Worm (Caenorhabditis elegans) whole organism, midembryonic: ENCODE measurements around the gene Y48B6A.10.

Experiments used
- T22C8.4 ChIP-seq: fragments of 200-800 bp; sonication (Bioruptor generic); IDR thresholded peaks from 2 replicates; pipeline ENCODE4 v1.3.6; 2022; ENCODE audit warnings: missing genetic modification characterization, missing compliant biosample characterization
- cog-1 ChIP-seq: sonication (generic microtip); optimal IDR thresholded peaks from 2 replicates; lab custom pipeline; 2016; ENCODE audit warnings: missing genetic modification characterization, missing compliant biosample characterization
- med-1 ChIP-seq: sonication (generic microtip); optimal IDR thresholded peaks from 2 replicates; lab custom pipeline; 2017; ENCODE audit warnings: missing genetic modification characterization, mild to moderate bottlenecking, missing compliant biosample characterization, antibody characterized with exemption, missing genetic modification reagents; ENCODE audit not compliant: insufficient read depth
- ref-1 ChIP-seq: fragments of 200-800 bp; sonication (Bioruptor generic); conservative IDR thresholded peaks from 2 replicates; pipeline ENCODE4 v1.3.6; 2022; ENCODE audit warnings: missing genetic modification reagents, missing genetic modification characterization, missing compliant biosample characterization

DNA sequence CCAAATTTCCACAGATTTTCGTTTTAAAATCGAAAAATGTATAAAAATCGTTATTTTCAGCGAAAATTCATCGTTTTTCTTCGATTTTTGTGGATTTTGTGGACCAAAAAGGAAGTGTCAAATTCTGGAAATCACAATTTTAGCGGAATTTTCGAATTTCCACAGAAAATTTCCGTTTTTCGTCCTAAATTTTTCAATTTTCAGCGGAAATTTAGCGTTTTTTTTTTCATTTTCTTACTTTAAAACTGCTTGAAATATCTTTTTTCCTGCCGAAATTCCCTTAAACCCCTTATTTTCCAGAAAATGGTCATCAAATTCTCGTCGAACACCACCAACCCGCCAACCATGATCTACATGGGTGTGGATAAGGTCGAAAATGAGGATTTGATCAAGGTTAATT, 37.8 kb downstream of the Y48B6A.10 start, which contains the start of gene Y54G11A.2:
- TF ChIP-seq ref-1 (no peak), med-1 (no peak), cog-1 (tag; lab: Kevin White, UChicago) (no peak), T22C8.4 (no peak)
